Fruit fly (Drosophila melanogaster) whole organism, embryonic: ENCODE results near the gene CG43901.

Source experiments
- CG10267 ChIP-seq: fragments of 200-800 bp; sonication (Bioruptor generic); optimal IDR thresholded peaks from 2 replicates; lab custom pipeline; 2018; ENCODE audit warnings: missing biosample characterization, mild to moderate bottlenecking, missing genetic modification characterization, moderate library complexity
- CG10321 ChIP-seq: fragments of 200-800 bp; sonication (Bioruptor generic); IDR thresholded peaks from 2 replicates; pipeline ENCODE4 v1.3.6; 2022; ENCODE audit warnings: missing biosample characterization, missing genetic modification characterization
- CG10462 ChIP-seq: fragments of 200-800 bp; sonication (Bioruptor generic); optimal IDR thresholded peaks from 2 replicates; lab custom pipeline; 2016; ENCODE audit warnings: missing biosample characterization, missing genetic modification characterization
- CG10654 ChIP-seq: fragments of 200-800 bp; sonication (Bioruptor generic); optimal IDR thresholded peaks from 2 replicates; lab custom pipeline; 2016; ENCODE audit warnings: missing biosample characterization, missing genetic modification characterization
- CG11723 ChIP-seq: fragments of 200-800 bp; sonication (Bioruptor generic); optimal IDR thresholded peaks from 2 replicates; lab custom pipeline; 2017; ENCODE audit warnings: missing biosample characterization, mild to moderate bottlenecking, missing genetic modification characterization
- CG12219 ChIP-seq: fragments of 200-800 bp; sonication (Bioruptor generic); optimal IDR thresholded peaks from 3 replicates; lab custom pipeline; 2018; ENCODE audit warnings: missing biosample characterization, mild to moderate bottlenecking, missing genetic modification characterization
- CG12391 ChIP-seq: fragments of 200-800 bp; sonication (Bioruptor generic); optimal IDR thresholded peaks from 3 replicates; lab custom pipeline; 2018; ENCODE audit warnings: missing biosample characterization, mild to moderate bottlenecking, missing genetic modification characterization, moderate library complexity
- CG12744 ChIP-seq: fragments of 200-800 bp; sonication (Bioruptor generic); optimal IDR thresholded peaks from 2 replicates; lab custom pipeline; 2016; ENCODE audit warnings: missing biosample characterization, missing genetic modification characterization
- CG13296 ChIP-seq: fragments of 200-800 bp; sonication (Bioruptor generic); optimal IDR thresholded peaks from 3 replicates; lab custom pipeline; 2018; ENCODE audit warnings: missing biosample characterization, mild to moderate bottlenecking, missing genetic modification characterization
- CG14441 ChIP-seq: fragments of 200-800 bp; sonication (Bioruptor generic); IDR thresholded peaks from 2 replicates; pipeline ENCODE4 v1.3.6; 2022; ENCODE audit warnings: missing biosample characterization, missing genetic modification characterization
- CG17829 ChIP-seq: fragments of 200-800 bp; optimal IDR thresholded peaks from 2 replicates; lab custom pipeline; 2019; ENCODE audit warnings: missing biosample characterization, mild to moderate bottlenecking, missing genetic modification characterization, moderate library complexity
- CG17912 ChIP-seq: fragments of 200-800 bp; sonication (Bioruptor generic); optimal IDR thresholded peaks from 2 replicates; lab custom pipeline; 2018; ENCODE audit warnings: missing biosample characterization, mild to moderate bottlenecking, missing genetic modification characterization
- CG2202 ChIP-seq: fragments of 200-800 bp; sonication (Bioruptor generic); optimal IDR thresholded peaks from 2 replicates; lab custom pipeline; 2018; ENCODE audit warnings: missing biosample characterization, mild to moderate bottlenecking, missing genetic modification characterization
- CG2875 ChIP-seq: fragments of 200-800 bp; sonication (Bioruptor generic); optimal IDR thresholded peaks from 2 replicates; lab custom pipeline; 2017; ENCODE audit warnings: missing biosample characterization, mild to moderate bottlenecking, missing genetic modification characterization, missing genetic modification reagents
- CG31441 ChIP-seq: fragments of 200-800 bp; sonication (Bioruptor generic); IDR thresholded peaks from 2 replicates; pipeline ENCODE4 v1.3.6; 2022; ENCODE audit warnings: missing biosample characterization, missing genetic modification characterization
- CG3726 ChIP-seq: fragments of 200-800 bp; sonication (Bioruptor generic); IDR thresholded peaks from 3 replicates; pipeline ENCODE4, ENCODE4 v1.3.6; 2022; ENCODE audit warnings: missing biosample characterization, missing genetic modification characterization
- CG4820 ChIP-seq: fragments of 200-800 bp; sonication (Bioruptor generic); optimal IDR thresholded peaks from 3 replicates; lab custom pipeline; 2016; ENCODE audit warnings: missing biosample characterization, missing genetic modification characterization
- CG4854 ChIP-seq: fragments of 200-800 bp; sonication (Bioruptor generic); optimal IDR thresholded peaks from 2 replicates; lab custom pipeline; 2016; ENCODE audit warnings: missing biosample characterization, missing genetic modification characterization, inconsistent platforms
- CG5953 ChIP-seq: fragments of 200-800 bp; sonication (Bioruptor generic); IDR thresholded peaks from 2 replicates; pipeline ENCODE4 v1.3.6; 2022; ENCODE audit warnings: missing biosample characterization, missing genetic modification characterization
- CG6175 ChIP-seq: fragments of 200-800 bp; sonication (Bioruptor generic); IDR thresholded peaks from 3 replicates; pipeline ENCODE4 v1.3.6; 2022; ENCODE audit warnings: missing biosample characterization, missing genetic modification characterization
- CG6654 ChIP-seq: fragments of 200-800 bp; sonication (Bioruptor generic); optimal IDR thresholded peaks from 2 replicates; lab custom pipeline; 2017; ENCODE audit warnings: missing biosample characterization, mild to moderate bottlenecking, missing genetic modification characterization
- CG7372 ChIP-seq: fragments of 200-800 bp; sonication (Bioruptor generic); IDR thresholded peaks from 2 replicates; pipeline ENCODE4 v1.3.6; 2022; ENCODE audit warnings: missing biosample characterization, missing genetic modification characterization
- CG7963 ChIP-seq: fragments of 200-800 bp; sonication (Bioruptor generic); IDR thresholded peaks from 3 replicates; pipeline ENCODE4 v1.3.6; 2022; ENCODE audit warnings: missing biosample characterization, missing genetic modification characterization; ENCODE audit not compliant: partially characterized antibody
- CoRest ChIP-seq: fragments of 200-800 bp; sonication (Bioruptor generic); optimal IDR thresholded peaks from 3 replicates; lab custom pipeline; 2018; ENCODE audit warnings: missing biosample characterization, mild to moderate bottlenecking, missing genetic modification characterization, moderate library complexity
- Dfd ChIP-seq, 2 experiments: fragments of >200 bp; optimal IDR thresholded peaks; 2 replicates each; lab custom pipeline; 2017; ENCODE audit warnings: missing biosample characterization in 2 of 2, missing genetic modification characterization in 2 of 2
- Hr51 ChIP-seq, 2 experiments: fragments of 200-800 bp; sonication (Bioruptor generic); optimal IDR thresholded peaks; 2 replicates in 1 of 2; 3 replicates in 1 of 2; lab custom pipeline; 2016 to 2018; ENCODE audit warnings: missing biosample characterization in 2 of 2, missing genetic modification characterization in 2 of 2, mild to moderate bottlenecking in 1 of 2, moderate library complexity in 1 of 2
- Mes4 ChIP-seq: fragments of 200-800 bp; sonication (Bioruptor generic); optimal IDR thresholded peaks from 2 replicates; lab custom pipeline; 2016; ENCODE audit warnings: missing biosample characterization, missing genetic modification characterization
- Myb ChIP-seq: fragments of 200-800 bp; sonication (Bioruptor generic); optimal IDR thresholded peaks from 2 replicates; lab custom pipeline; 2016; ENCODE audit warnings: missing biosample characterization, missing genetic modification characterization
- Stat92E ChIP-seq, 3 experiments: fragments of >200 bp in 2 of 3; fragments of 200-800 bp in 1 of 3; sonication (Bioruptor generic) in 1 of 3; optimal IDR thresholded peaks; 2 replicates each; lab custom pipeline; 2017 to 2019; ENCODE audit warnings: missing biosample characterization in 3 of 3, missing genetic modification characterization in 3 of 3, mild to moderate bottlenecking in 1 of 3, moderate library complexity in 1 of 3
- ac ChIP-seq: fragments of 200-800 bp; sonication (Bioruptor generic); optimal IDR thresholded peaks from 3 replicates; lab custom pipeline; 2017; ENCODE audit warnings: missing biosample characterization, mild to moderate bottlenecking, missing genetic modification characterization
- br ChIP-seq: fragments of >200 bp; optimal IDR thresholded peaks from 2 replicates; lab custom pipeline; 2017
- corto ChIP-seq: fragments of 200-800 bp; sonication (Bioruptor generic); optimal IDR thresholded peaks from 2 replicates; lab custom pipeline; 2016; ENCODE audit warnings: missing biosample characterization, mild to moderate bottlenecking, missing genetic modification characterization, moderate library complexity
- eyg ChIP-seq: fragments of 200-800 bp; sonication (Bioruptor generic); optimal IDR thresholded peaks from 3 replicates; lab custom pipeline; 2016; ENCODE audit warnings: missing biosample characterization, missing genetic modification characterization
- fd102C ChIP-seq: fragments of 200-800 bp; sonication (Bioruptor generic); optimal IDR thresholded peaks from 2 replicates; lab custom pipeline; 2018; ENCODE audit warnings: missing biosample characterization, mild to moderate bottlenecking, missing genetic modification characterization, moderate library complexity
- gem ChIP-seq: fragments of 200-800 bp; sonication (Bioruptor generic); optimal IDR thresholded peaks from 2 replicates; lab custom pipeline; 2019; ENCODE audit warnings: missing biosample characterization, mild to moderate bottlenecking, missing genetic modification characterization, moderate library complexity
- inv ChIP-seq: fragments of 200-800 bp; sonication (Bioruptor generic); IDR thresholded peaks from 2 replicates; pipeline ENCODE4 v1.3.6; 2022; ENCODE audit warnings: missing biosample characterization, missing genetic modification characterization; ENCODE audit not compliant: partially characterized antibody
- mirr ChIP-seq: fragments of 200-800 bp; sonication (Bioruptor generic); optimal IDR thresholded peaks from 3 replicates; lab custom pipeline; 2018; ENCODE audit warnings: missing biosample characterization, mild to moderate bottlenecking, missing genetic modification characterization
- nerfin-1 ChIP-seq: fragments of 200-800 bp; sonication (Bioruptor generic); optimal IDR thresholded peaks from 3 replicates; lab custom pipeline; 2019; ENCODE audit warnings: missing biosample characterization, mild to moderate bottlenecking, missing genetic modification characterization, moderate library complexity
- nom ChIP-seq: fragments of 200-800 bp; sonication (Bioruptor generic); optimal IDR thresholded peaks from 2 replicates; lab custom pipeline; 2017; ENCODE audit warnings: missing biosample characterization, missing genetic modification characterization, mild to moderate bottlenecking, moderate library complexity, missing genetic modification reagents
- oc ChIP-seq: fragments of 200-800 bp; sonication (Bioruptor generic); optimal IDR thresholded peaks from 2 replicates; lab custom pipeline; 2018; ENCODE audit warnings: missing biosample characterization, mild to moderate bottlenecking, missing genetic modification characterization, moderate library complexity
- pita ChIP-seq: fragments of 200-800 bp; sonication (Bioruptor generic); optimal IDR thresholded peaks from 2 replicates; lab custom pipeline; 2017; ENCODE audit warnings: missing biosample characterization, mild to moderate bottlenecking, missing genetic modification characterization
- pzg ChIP-seq: fragments of 200-800 bp; sonication (Bioruptor generic); optimal IDR thresholded peaks from 3 replicates; lab custom pipeline; 2018; ENCODE audit warnings: missing biosample characterization, mild to moderate bottlenecking, missing genetic modification characterization, moderate library complexity
- slbo ChIP-seq: fragments of 200-800 bp; sonication (Bioruptor generic); IDR thresholded peaks from 2 replicates; pipeline ENCODE4 v1.3.6; 2022; ENCODE audit warnings: missing biosample characterization, missing genetic modification characterization
- slp2 ChIP-seq: fragments of 200-800 bp; sonication (Bioruptor generic); optimal IDR thresholded peaks from 2 replicates; lab custom pipeline; 2016; ENCODE audit warnings: missing biosample characterization, missing genetic modification characterization
- tap ChIP-seq: fragments of 200-800 bp; optimal IDR thresholded peaks from 3 replicates; lab custom pipeline; 2019; ENCODE audit warnings: missing biosample characterization, mild to moderate bottlenecking, missing genetic modification characterization, moderate library complexity
- tll ChIP-seq, 2 experiments: fragments of 200-800 bp in 1 of 2; fragments of >200 bp in 1 of 2; sonication (Bioruptor generic) in 1 of 2; optimal IDR thresholded peaks; 2 replicates each; lab custom pipeline; 2017 to 2019; ENCODE audit warnings: missing biosample characterization in 2 of 2, missing genetic modification characterization in 2 of 2, mild to moderate bottlenecking in 1 of 2, moderate library complexity in 1 of 2
- ttk ChIP-seq: fragments of 200-800 bp; sonication (Bioruptor generic); IDR thresholded peaks from 2 replicates; pipeline ENCODE4 v2.1.2; 2022; ENCODE audit warnings: missing biosample characterization, missing genetic modification characterization
- wor ChIP-seq: fragments of 200-800 bp; sonication (Bioruptor generic); IDR thresholded peaks from 2 replicates; pipeline ENCODE4 v1.3.6; 2022; ENCODE audit warnings: missing biosample characterization, missing genetic modification characterization
- z ChIP-seq: fragments of 200-800 bp; sonication (Bioruptor generic); IDR thresholded peaks from 3 replicates; pipeline ENCODE4 v1.3.6; 2022; ENCODE audit warnings: missing biosample characterization, missing genetic modification characterization
- zf30C ChIP-seq: fragments of 200-800 bp; sonication (Bioruptor generic); optimal IDR thresholded peaks from 3 replicates; lab custom pipeline; 2018; ENCODE audit warnings: missing biosample characterization, mild to moderate bottlenecking, missing genetic modification characterization

Gene CG43901

DNA sequence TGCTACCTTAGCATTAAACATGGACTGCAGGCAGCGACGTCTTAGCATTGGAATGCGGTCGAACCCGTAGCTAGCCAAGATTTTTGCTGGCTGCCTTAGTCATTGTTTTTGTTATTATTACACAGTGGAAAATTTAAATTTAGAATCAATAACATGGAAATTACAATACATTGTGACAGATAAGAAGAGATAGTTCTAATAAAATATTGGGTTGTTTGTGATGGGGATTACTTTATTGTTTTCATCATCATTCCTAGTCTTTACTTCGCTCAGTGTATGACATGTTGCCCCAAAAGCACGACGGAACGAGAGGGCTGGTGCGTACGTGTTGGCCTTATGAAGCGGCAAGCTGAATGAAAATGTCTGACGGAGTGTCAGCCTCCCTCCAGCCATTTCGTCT is 31.0 kb downstream of the CG43901 start (continued):
- TF ChIP-seq slp2 (peak; percentile 78), CG10654 (GFP tag; lab: Kevin White, UChicago) (peak; percentile 67), CG7372 (peak; percentile 67), oc (tag; lab: Kevin White, UChicago) (peak; percentile 89), CG31441 (GFP tag; lab: Robert Waterston, UW) (peak; percentile 88), CG11723 (GFP tag; lab: Kevin White, UChicago) (peak; percentile 77), CG13296 (GFP tag; lab: Kevin White, UChicago) (peak; percentile 88), CG10321 (peak; percentile 36; the same call in 1 of the 2 replicates), CG4854 (GFP tag; lab: Kevin White, UChicago) (peak; percentile 59), CG12391 (tag; lab: Kevin White, UChicago) (peak; percentile 89), Dfd (GFP tag; optimal IDR thresholded peaks at IDR 0.05; lab: Kevin White, UChicago) (no peak), wor (GFP tag; lab: Robert Waterston, UW) (peak; percentile 78), Hr51 (GFP tag; optimal IDR thresholded peaks at IDR 0.05; lab: Kevin White, UChicago) (peak; percentile 49 to 92), CG5953 (GFP tag; lab: Robert Waterston, UW) (peak; percentile 85), eyg (peak; percentile 62), CG6654 (GFP tag; lab: Kevin White, UChicago) (peak; percentile 40), CG12219 (GFP tag; lab: Kevin White, UChicago) (peak; percentile 82), pita (GFP tag; lab: Kevin White, UChicago) (no peak), Mes4 (peak; percentile 71), Stat92E (GFP tag; optimal IDR thresholded peaks at IDR 0.05; lab: Kevin White, UChicago) (no peak), z (0 out of 3 replicates have a peak, but pooled peaks have one; percentile 9), nerfin-1 (tag; lab: Kevin White, UChicago) (peak; percentile 82), slbo (GFP tag; lab: Robert Waterston, UW) (peak; percentile 88), CG14441 (GFP tag; lab: Robert Waterston, UW) (peak; percentile 88), CG6175 (GFP tag; lab: Robert Waterston, UW) (peak; percentile 86), corto (GFP tag; lab: Kevin White, UChicago) (no peak), CG2875 (GFP tag; lab: Kevin White, UChicago) (peak; percentile 65), mirr (peak; percentile 66), CG3726 (GFP tag; lab: Robert Waterston, UW) (peak; percentile 67; the same call in 1 of the 3 replicates), ttk (peak; percentile 89), inv (GFP tag; lab: Robert Waterston, UW) (no peak), pzg (GFP tag; lab: Kevin White, UChicago) (no peak), tap (tag; lab: Kevin White, UChicago) (peak; percentile 89), CG17829 (tag; lab: Kevin White, UChicago) (peak; percentile 81), CG7963 (no peak), CG4820 (GFP tag; lab: Kevin White, UChicago) (peak; percentile 76), CG2202 (tag; lab: Kevin White, UChicago) (peak; percentile 4), nom (GFP tag; lab: Kevin White, UChicago) (peak; percentile 88), Myb (GFP tag; lab: Kevin White, UChicago) (no peak), CoRest (peak; percentile 86), br (lab: Kevin White, UChicago) (no peak), CG10267 (tag; lab: Kevin White, UChicago) (peak; percentile 74), fd102C (GFP tag; lab: Kevin White, UChicago) (no peak), CG17912 (peak; percentile 83), gem (peak; percentile 91), CG10462 (GFP tag; lab: Kevin White, UChicago) (peak; percentile 67), CG12744 (GFP tag; lab: Kevin White, UChicago) (peak; percentile 64), tll (GFP tag; optimal IDR thresholded peaks at IDR 0.05; lab: Kevin White, UChicago) (no peak), zf30C (GFP tag; lab: Kevin White, UChicago) (peak; percentile 67), ac (GFP tag; lab: Kevin White, UChicago) (no peak)
